Worm (Caenorhabditis elegans): ENCODE results near the gene rpc-25.

Gene rpc-25

DNA sequence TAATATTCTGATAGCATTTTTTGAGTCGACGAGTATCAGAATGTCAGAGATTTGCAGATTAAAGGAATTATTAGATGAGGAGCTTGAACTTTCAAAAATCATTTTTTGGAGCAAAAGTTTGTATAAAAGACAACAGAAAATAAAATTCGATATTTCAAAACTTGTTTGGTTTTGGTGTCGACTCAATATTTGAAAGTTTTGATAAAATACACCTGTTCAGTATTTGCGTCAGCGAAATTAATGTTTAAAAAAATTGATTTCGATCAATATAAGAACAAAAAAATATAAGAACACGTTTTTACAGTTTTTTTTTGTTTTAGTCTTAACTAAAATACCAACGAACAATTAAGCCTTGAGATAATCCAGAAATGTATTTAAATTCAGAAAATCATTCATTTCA is 14.2 kb upstream of the rpc-25 start, which contains the start of gene C12D8.13:
Gene C12D8.13, minus strand, starts transcription at position 101 of the 400 bp plus-strand sequence.
- TF ChIP-seq ceh-31 (tag; optimal IDR thresholded peaks at IDR 0.05) (no peak), madf-2 (tag; optimal IDR thresholded peaks at IDR 0.05) (no peak), ceh-24 (tag; optimal IDR thresholded peaks at IDR 0.05) (no peak), pha-4 (tag; optimal IDR thresholded peaks at IDR 0.05) (no peak), hlh-15 (tag; optimal IDR thresholded peaks at IDR 0.05) (no peak)

DNA sequence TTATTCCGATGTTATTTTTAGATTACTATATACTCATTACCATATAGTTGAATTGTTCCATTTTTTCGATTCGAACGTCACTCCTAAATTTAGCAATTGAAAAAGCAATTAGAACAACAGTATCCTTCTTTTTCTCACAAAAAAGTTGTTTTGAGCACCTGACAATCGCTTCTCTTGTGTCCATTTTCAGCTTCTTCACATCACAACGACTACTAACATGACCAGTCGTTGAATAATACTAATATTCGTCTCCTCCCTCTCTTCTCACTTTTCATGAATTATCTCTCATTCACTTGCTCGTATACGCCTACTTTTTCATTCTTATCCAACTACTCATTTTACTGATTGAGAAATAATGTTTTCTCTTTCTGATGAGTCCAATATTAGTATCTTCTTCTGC is 10.3 kb upstream of the rpc-25 start, which contains the start of gene ZK856.14:
Gene ZK856.14, plus strand, starts transcription at position 301 of the 400 bp plus-strand sequence.
- TF ChIP-seq C38D4.7 (GFP tag; optimal IDR thresholded peaks at IDR 0.05) (no peak), ref-2 (tag; optimal IDR thresholded peaks at IDR 0.05) (no peak), K02D7.2 (tag; optimal IDR thresholded peaks at IDR 0.05) (no peak)

DNA sequence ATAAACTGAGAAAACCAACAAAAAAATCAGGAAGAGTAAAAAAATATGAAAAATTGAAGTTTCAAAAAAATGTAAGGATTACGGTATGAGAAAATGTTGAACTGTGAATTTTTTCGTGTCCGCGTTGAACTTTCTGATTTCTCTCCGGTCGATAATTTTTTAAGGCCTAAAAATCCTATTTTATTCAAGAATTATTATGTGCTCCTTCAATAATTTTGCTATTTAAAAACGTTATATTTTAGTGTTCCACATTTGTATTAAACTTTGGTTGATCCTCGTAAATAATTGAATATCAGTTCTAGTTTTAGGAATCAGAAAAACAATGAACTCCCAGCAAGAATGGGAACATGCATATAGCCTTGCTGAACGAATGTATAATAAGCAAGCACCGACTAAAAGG is 6.2 kb upstream of the rpc-25 start, which contains the start of gene hpo-40:
Gene hpo-40, plus strand, starts transcription at position 301 of the 400 bp plus-strand sequence.
- TF ChIP-seq pag-3 (tag; optimal IDR thresholded peaks at IDR 0.05; ENCODE audit: borderline replicate concordance) (no peak), ceh-2 (tag; optimal IDR thresholded peaks at IDR 0.05) (no peak), pha-4 (tag; optimal IDR thresholded peaks at IDR 0.05) (no peak), tbx-7 (tag; optimal IDR thresholded peaks at IDR 0.05) (no peak), unc-42 (tag; optimal IDR thresholded peaks at IDR 0.05) (no peak), zip-5 (tag; optimal IDR thresholded peaks at IDR 0.05) (no peak), unc-86 (tag; optimal IDR thresholded peaks at IDR 0.05) (no peak), ceh-22 (tag; optimal IDR thresholded peaks at IDR 0.05) (no peak), F13H6.1 (tag; optimal IDR thresholded peaks at IDR 0.05) (no peak), elt-2 (tag; optimal IDR thresholded peaks at IDR 0.05) (no peak)

DNA sequence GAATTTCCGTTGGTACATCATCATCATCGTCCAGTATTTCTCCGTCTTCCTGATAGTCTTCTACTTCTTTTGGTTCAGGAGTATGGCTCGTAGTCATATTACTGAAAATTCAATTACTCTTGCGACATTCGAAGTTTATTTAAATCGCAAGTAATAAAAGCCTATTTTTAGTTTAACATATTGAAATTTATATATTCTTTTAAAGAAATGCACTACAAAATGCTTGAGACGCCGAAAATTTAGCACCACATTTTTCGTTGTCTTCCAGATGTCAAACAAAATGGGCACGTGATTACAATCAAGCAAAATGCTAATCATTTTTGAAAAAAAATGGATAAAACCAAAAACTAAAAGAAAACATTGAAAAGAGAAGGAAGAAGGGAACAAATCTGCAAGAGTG is 5.6 kb upstream of the rpc-25 start, which contains the start of gene zhit-3:
Gene zhit-3, minus strand, starts transcription at position 101 of the 400 bp plus-strand sequence.
- no peak for TF ChIP-seq fax-1 (tag; optimal IDR thresholded peaks at IDR 0.05)
- TF ChIP-seq hlh-8 (tag; optimal IDR thresholded peaks at IDR 0.05), result no peak
- TF ChIP-seq lim-6 (tag; optimal IDR thresholded peaks at IDR 0.05), result no peak
- no peak for TF ChIP-seq eyg-1 (tag; optimal IDR thresholded peaks at IDR 0.05)
- no peak for TF ChIP-seq ceh-31 (tag; optimal IDR thresholded peaks at IDR 0.05)
- TF ChIP-seq elt-4 (tag; optimal IDR thresholded peaks at IDR 0.05), result no peak
- TF ChIP-seq K09A11.1 (tag; optimal IDR thresholded peaks at IDR 0.05; ENCODE audit: insufficient read depth), result no peak

DNA sequence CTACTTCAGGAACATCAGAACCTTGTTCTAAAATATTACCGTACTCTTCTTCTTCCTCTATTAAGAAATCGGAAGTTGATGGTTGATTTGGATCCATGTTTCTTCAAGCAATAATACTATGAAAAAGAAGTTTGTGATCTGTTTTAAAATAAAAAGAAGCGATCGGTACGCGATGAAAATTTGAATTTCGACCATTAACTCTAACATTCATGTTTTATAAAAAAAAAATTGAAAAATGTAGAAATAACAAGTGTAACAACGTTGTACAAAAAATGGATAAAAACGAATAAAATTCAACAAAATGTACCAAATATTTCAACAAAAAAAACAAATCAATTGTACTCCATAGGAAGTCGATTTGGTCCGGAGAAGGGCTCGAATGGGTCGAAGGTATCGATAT is 3.8 kb upstream of the rpc-25 start, which contains the start of gene tftc-3:
Gene tftc-3, minus strand, starts transcription at position 101 of the 400 bp plus-strand sequence.
- TF ChIP-seq lin-11 (tag; optimal IDR thresholded peaks at IDR 0.05) (no peak), K02D7.2 (tag; optimal IDR thresholded peaks at IDR 0.05) (no peak), hlh-8 (tag; optimal IDR thresholded peaks at IDR 0.05) (no peak), eyg-1 (tag; optimal IDR thresholded peaks at IDR 0.05) (no peak), pax-1 (tag; optimal IDR thresholded peaks at IDR 0.05) (no peak), hlh-6 (tag; optimal IDR thresholded peaks at IDR 0.05) (no peak), ceh-14 (tag; optimal IDR thresholded peaks at IDR 0.05) (no peak), ceh-45 (GFP tag; IDR thresholded peaks at IDR 0.05) (no peak)

DNA sequence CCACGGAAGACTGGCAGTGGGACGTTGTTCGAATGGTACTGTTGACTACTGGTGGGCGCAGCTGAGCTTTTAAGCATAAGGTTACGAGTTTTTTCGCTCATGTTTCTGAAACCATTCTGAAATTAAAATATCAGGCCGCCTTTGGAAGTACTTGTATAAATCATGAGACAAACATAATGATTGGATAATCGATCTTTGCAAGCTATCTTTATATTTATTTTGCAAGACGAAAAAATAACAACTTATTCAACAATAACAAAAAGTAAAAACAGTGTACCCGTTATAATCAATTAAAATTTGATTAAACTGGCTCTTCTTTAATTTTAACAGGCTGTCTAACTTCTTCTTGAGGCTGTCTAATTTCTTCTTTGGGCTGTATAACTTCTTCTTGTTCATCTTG is 919 bp downstream of the rpc-25 start, which contains the start of gene ZK856.16:
Gene ZK856.16, minus strand, starts transcription at position 101 of the 400 bp plus-strand sequence.
- TF ChIP-seq ceh-19 (GFP tag; optimal IDR thresholded peaks at IDR 0.05) (no peak), eyg-1 (tag; optimal IDR thresholded peaks at IDR 0.05) (no peak), ama-1 (optimal IDR thresholded peaks at IDR 0.05) (no peak), K02D7.2 (tag; optimal IDR thresholded peaks at IDR 0.05) (no peak), pha-4 (tag; optimal IDR thresholded peaks at IDR 0.05) (no peak), pha-2 (tag; optimal IDR thresholded peaks at IDR 0.05) (no peak)
